Fruit fly (Drosophila melanogaster): ENCODE results near the gene XNP.

Gene XNP

DNA sequence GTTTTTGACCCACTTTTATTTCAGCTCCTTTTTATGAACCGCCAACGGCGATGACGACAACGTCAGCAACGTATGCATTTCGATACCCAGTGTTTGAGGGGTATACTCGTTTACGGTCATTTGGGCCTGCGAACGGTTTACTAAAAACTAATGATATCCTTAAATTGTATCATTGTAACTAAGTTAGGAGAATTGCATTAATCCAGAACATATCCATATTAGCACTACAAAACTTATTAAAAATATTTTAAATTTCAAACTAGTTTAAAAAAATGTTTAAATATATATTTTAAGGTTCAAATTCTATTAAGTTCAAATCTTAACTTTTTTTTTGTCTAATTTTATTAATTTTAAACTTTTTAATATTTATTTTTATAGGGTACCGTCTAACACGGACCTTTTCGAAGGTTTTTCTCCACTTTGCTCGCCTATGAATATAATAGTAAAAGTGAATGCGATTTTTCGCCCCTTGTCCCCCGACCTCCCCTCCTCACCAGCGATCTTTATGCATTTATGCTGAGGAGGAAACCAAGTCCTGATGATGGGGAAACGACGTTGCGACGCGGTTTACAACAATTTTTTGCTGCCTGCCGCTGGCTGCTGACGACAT is 23.3 kb downstream of the XNP start (continued):
- TF ChIP-seq ro (GFP tag; IDR thresholded peaks at IDR 0.05): no peak
- peak; percentile 14 for TF ChIP-seq CG12391 (tag; optimal IDR thresholded peaks at IDR 0.05)
- TF ChIP-seq Chrac-16 (GFP tag; optimal IDR thresholded peaks at IDR 0.05): no peak
- no peak for TF ChIP-seq HLH54F (GFP tag; optimal IDR thresholded peaks at IDR 0.05)
- peak; percentile 27 for TF ChIP-seq CG17829 (tag; optimal IDR thresholded peaks at IDR 0.05)
- no peak for TF ChIP-seq CG8765 (GFP tag; IDR thresholded peaks at IDR 0.05)
- peak; percentile 24; the same call in 1 of the 3 replicates for TF ChIP-seq row (GFP tag; IDR thresholded peaks at IDR 0.05)
- no peak for TF ChIP-seq ken (GFP tag; IDR thresholded peaks at IDR 0.05)
- TF ChIP-seq CG8924 (tag; optimal IDR thresholded peaks at IDR 0.05): no peak
- no peak for TF ChIP-seq mam (GFP tag; optimal IDR thresholded peaks at IDR 0.05)
- TF ChIP-seq ERR (GFP tag; optimal IDR thresholded peaks at IDR 0.05): no peak
- no peak for TF ChIP-seq Side (GFP tag; optimal IDR thresholded peaks at IDR 0.05)
- TF ChIP-seq CG8388 (GFP tag; optimal IDR thresholded peaks at IDR 0.05): peak; percentile 19
- TF ChIP-seq trh (GFP tag; optimal IDR thresholded peaks at IDR 0.05): no peak
- no peak for TF ChIP-seq crol (GFP tag; IDR thresholded peaks at IDR 0.05)
- peak; percentile 30 for TF ChIP-seq CG7839 (tag; optimal IDR thresholded peaks at IDR 0.05)
- no peak for TF ChIP-seq scrt (GFP tag; optimal IDR thresholded peaks at IDR 0.05)
- no peak for TF ChIP-seq CG8478 (optimal IDR thresholded peaks at IDR 0.05)
- no peak for TF ChIP-seq tgo (GFP tag; IDR thresholded peaks at IDR 0.05)
- no peak for TF ChIP-seq insv (GFP tag; optimal IDR thresholded peaks at IDR 0.05)
- no peak for TF ChIP-seq CG31224 (GFP tag; IDR thresholded peaks at IDR 0.05)
- no peak for TF ChIP-seq CG10274 (GFP tag; optimal IDR thresholded peaks at IDR 0.05)
- TF ChIP-seq CG6791 (GFP tag; IDR thresholded peaks at IDR 0.05; ENCODE audit: partially characterized antibody): no peak
- no peak for TF ChIP-seq Dek (tag; optimal IDR thresholded peaks at IDR 0.05)
- peak; percentile 15 for TF ChIP-seq az2 (GFP tag; optimal IDR thresholded peaks at IDR 0.05)
- TF ChIP-seq CG10209 (GFP tag; optimal IDR thresholded peaks at IDR 0.05): no peak
- TF ChIP-seq CG12769 (tag; optimal IDR thresholded peaks at IDR 0.05): no peak
- TF ChIP-seq CG11504 (tag; optimal IDR thresholded peaks at IDR 0.05): peak; percentile 47
- no peak for TF ChIP-seq Dad (GFP tag; optimal IDR thresholded peaks at IDR 0.05)
- no peak for TF ChIP-seq her (GFP tag; optimal IDR thresholded peaks at IDR 0.05)
- TF ChIP-seq CG7963 (GFP tag; IDR thresholded peaks at IDR 0.05; ENCODE audit: partially characterized antibody): no peak
- peak; percentile 12 for TF ChIP-seq Sox100B (GFP tag; optimal IDR thresholded peaks at IDR 0.05)
- peak in 1 of 2 experiments; percentile 12 for TF ChIP-seq Hr51 (GFP tag; optimal IDR thresholded peaks at IDR 0.05)
- no peak for TF ChIP-seq CG12744 (GFP tag; optimal IDR thresholded peaks at IDR 0.05)
- TF ChIP-seq E2f2 (GFP tag; IDR thresholded peaks at IDR 0.05): no peak
- TF ChIP-seq CG12659 (GFP tag; optimal IDR thresholded peaks at IDR 0.05): no peak
- TF ChIP-seq onecut (GFP tag; IDR thresholded peaks at IDR 0.05): no peak
- TF ChIP-seq Drgx (GFP tag; IDR thresholded peaks at IDR 0.05): no peak
- TF ChIP-seq CG18619 (GFP tag; optimal IDR thresholded peaks at IDR 0.05): no peak
- no peak for TF ChIP-seq Dbx (GFP tag; IDR thresholded peaks at IDR 0.05)
- TF ChIP-seq CG4424 (GFP tag; optimal IDR thresholded peaks at IDR 0.05): peak; percentile 20
- TF ChIP-seq Hand (GFP tag; optimal IDR thresholded peaks at IDR 0.05): no peak
- peak; percentile 24; the same call in 1 of the 2 replicates for TF ChIP-seq CG6689 (GFP tag; IDR thresholded peaks at IDR 0.05)
- TF ChIP-seq CG14014 (GFP tag; IDR thresholded peaks at IDR 0.05): no peak
- TF ChIP-seq CG31365 (tag; optimal IDR thresholded peaks at IDR 0.05): no peak
- TF ChIP-seq CG6854 (GFP tag; optimal IDR thresholded peaks at IDR 0.05): no peak
- TF ChIP-seq CG30431 (GFP tag; optimal IDR thresholded peaks at IDR 0.05): no peak
- no peak for TF ChIP-seq lilli (GFP tag; optimal IDR thresholded peaks at IDR 0.05)
- TF ChIP-seq btn (GFP tag; optimal IDR thresholded peaks at IDR 0.05): no peak
- no peak for TF ChIP-seq org-1 (GFP tag; optimal IDR thresholded peaks at IDR 0.05)
- TF ChIP-seq Eip74EF (GFP tag; optimal IDR thresholded peaks at IDR 0.05): no peak

All from whole organism, embryonic.